Worm (Caenorhabditis elegans): ENCODE measurements around the gene nas-4.

The nas-4 gene

DNA sequence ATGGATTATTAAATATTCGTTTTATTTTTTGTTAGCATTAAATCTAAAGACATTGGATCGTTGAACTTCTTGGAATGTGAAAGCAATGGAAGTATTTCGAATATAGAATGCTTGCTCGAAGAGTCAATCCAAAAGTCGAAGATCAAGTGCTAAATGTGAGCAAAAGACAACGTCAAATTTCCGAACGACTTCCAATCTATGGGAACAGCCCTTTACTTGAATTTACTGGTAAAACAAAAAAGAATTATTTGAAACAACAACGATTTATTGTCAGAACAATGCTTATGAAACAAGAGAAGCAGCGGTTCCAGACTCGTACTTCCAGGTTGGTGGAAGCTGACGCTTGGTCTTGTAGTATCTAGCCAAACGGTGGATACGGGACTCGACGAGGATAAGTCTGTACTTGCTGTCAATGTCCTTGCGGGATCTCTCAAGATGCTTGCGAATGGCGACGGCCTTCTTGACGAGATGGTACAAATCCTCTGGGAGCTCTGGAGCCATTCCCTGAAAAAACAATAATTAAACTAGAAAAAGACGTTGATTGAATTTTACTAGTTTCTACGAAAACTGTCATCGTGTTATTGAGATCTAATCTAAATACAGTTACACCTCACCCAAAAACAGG is 41.5 kb downstream of the nas-4 start (continued):
- TF ChIP-seq zfh-2 (GFP tag; conservative IDR thresholded peaks at IDR 0.05) (no peak; the same call in 1 of the 2 replicates), aptf-2 (GFP tag; conservative IDR thresholded peaks at IDR 0.05) (no peak), nfya-2 (GFP tag; IDR thresholded peaks at IDR 0.05) (no peak), let-526 (GFP tag; IDR thresholded peaks at IDR 0.05) (no peak), K11D2.4 (GFP tag; IDR thresholded peaks at IDR 0.05) (0 out of 2 replicates have a peak, but pooled peaks have one; percentile 36), hlh-26 (GFP tag; conservative IDR thresholded peaks at IDR 0.05) (no peak), zim-3 (tag; optimal IDR thresholded peaks at IDR 0.05) (peak; percentile 29), ceh-58 (GFP tag; IDR thresholded peaks at IDR 0.05) (no peak), hsf-1 (GFP tag; IDR thresholded peaks at IDR 0.05) (peak; percentile 73), let-607 (tag; optimal IDR thresholded peaks at IDR 0.05) (peak in 1 of 2 experiments; percentile 39), chd-7 (tag; optimal IDR thresholded peaks at IDR 0.05) (peak; percentile 16), attf-3 (GFP tag; conservative IDR thresholded peaks at IDR 0.05) (0 out of 2 replicates have a peak, but pooled peaks have one; percentile 18), ztf-18 (tag; optimal IDR thresholded peaks at IDR 0.05) (peak; percentile 35), ceh-100 (GFP tag; IDR thresholded peaks at IDR 0.05) (peak; percentile 36; the same call in 1 of the 2 replicates), atf-7 (tag; optimal IDR thresholded peaks at IDR 0.05) (peak; percentile 37), lag-1 (GFP tag; IDR thresholded peaks at IDR 0.05) (no peak), ZK185.1 (tag; optimal IDR thresholded peaks at IDR 0.05; ENCODE audit: poor library complexity, severe bottlenecking) (peak; percentile 53), lir-1 (GFP tag; conservative IDR thresholded peaks at IDR 0.05) (no peak), rpc-1 (optimal IDR thresholded peaks at IDR 0.05) (no peak), rpc-1 (tag; optimal IDR thresholded peaks at IDR 0.05) (peak; percentile 11), lin-54 (GFP tag; optimal IDR thresholded peaks at IDR 0.05) (peak; percentile 73), xnd-1 (tag; optimal IDR thresholded peaks at IDR 0.05) (peak; percentile 29), ztf-28 (GFP tag; IDR thresholded peaks at IDR 0.05) (no peak; the same call in 1 of the 2 replicates), him-1 (tag; optimal IDR thresholded peaks at IDR 0.05) (peak; percentile 99), fkh-3 (tag; optimal IDR thresholded peaks at IDR 0.05) (no peak), snpc-1.1 (tag; optimal IDR thresholded peaks at IDR 0.05; ENCODE audit: insufficient read depth) (peak; percentile 67), Y56A3A.18 (GFP tag; IDR thresholded peaks at IDR 0.05) (peak; percentile 91), ztf-6 (GFP tag; IDR thresholded peaks at IDR 0.05) (no peak), C06A6.2 (GFP tag; conservative IDR thresholded peaks at IDR 0.05) (no peak), Y53F4B.3 (GFP tag; IDR thresholded peaks at IDR 0.05) (no peak), F22D6.2 (tag; optimal IDR thresholded peaks at IDR 0.05) (no peak), F49E8.2 (tag; optimal IDR thresholded peaks at IDR 0.05; ENCODE audit: insufficient read depth) (peak; percentile 97)

DNA sequence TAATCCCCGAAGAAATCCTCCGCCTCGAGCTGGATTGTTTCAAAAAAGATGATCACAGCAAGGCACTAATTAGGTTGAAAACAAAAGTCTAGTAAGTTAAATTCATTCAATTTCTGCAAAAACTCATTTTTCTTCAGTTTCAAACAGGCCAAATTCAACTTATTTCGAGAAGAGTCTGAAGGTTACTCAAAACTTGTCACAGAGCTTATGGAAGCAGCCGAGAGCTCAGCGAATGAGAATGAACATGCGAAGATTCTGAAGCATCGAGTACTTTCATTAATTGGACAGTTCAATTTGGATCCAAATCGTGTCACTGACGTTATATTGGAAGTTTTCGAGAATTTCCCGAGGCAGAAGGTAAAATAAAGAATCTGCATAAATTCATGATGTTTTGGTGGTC is 46.9 kb downstream of the nas-4 start:
- no peak for TF ChIP-seq lag-1 (GFP tag; IDR thresholded peaks at IDR 0.05)
- TF ChIP-seq nhr-120 (GFP tag; IDR thresholded peaks at IDR 0.05): no peak
- no peak for TF ChIP-seq F52B5.7 (tag; optimal IDR thresholded peaks at IDR 0.05)
- no peak for TF ChIP-seq efl-1 (GFP tag; optimal IDR thresholded peaks at IDR 0.05)
- no peak for TF ChIP-seq C17E4.6 (GFP tag; IDR thresholded peaks at IDR 0.05)
- no peak for TF ChIP-seq B0019.2 (GFP tag; conservative IDR thresholded peaks at IDR 0.05)
- no peak for TF ChIP-seq nfya-2 (GFP tag; IDR thresholded peaks at IDR 0.05)
- no peak for TF ChIP-seq Y95B8A.8 (GFP tag; IDR thresholded peaks at IDR 0.05)
- TF ChIP-seq ztf-25 (GFP tag; IDR thresholded peaks at IDR 0.05): no peak
- TF ChIP-seq ceh-40 (GFP tag; IDR thresholded peaks at IDR 0.05): no peak
- no peak for TF ChIP-seq zfh-2 (GFP tag; conservative IDR thresholded peaks at IDR 0.05)
- no peak for TF ChIP-seq D2030.7 (GFP tag; IDR thresholded peaks at IDR 0.05)
- no peak for TF ChIP-seq nhr-90 (tag; optimal IDR thresholded peaks at IDR 0.05)
